Fruit fly (Drosophila melanogaster) whole organism, embryonic: Measurements from ENCODE around the gene CG17666.

Experiments used
- Adf1 ChIP-seq: fragments of 200-800 bp; sonication (Bioruptor generic); IDR thresholded peaks from 2 replicates; pipeline ENCODE4 v1.3.6; 2022; ENCODE audit warnings: missing biosample characterization, missing genetic modification characterization
- CG1024 ChIP-seq: fragments of 200-800 bp; sonication (Bioruptor generic); IDR thresholded peaks from 2 replicates; pipeline ENCODE4 v1.3.6; 2022; ENCODE audit warnings: missing biosample characterization, missing genetic modification characterization
- CG10543 ChIP-seq: fragments of 200-800 bp; sonication (Bioruptor generic); optimal IDR thresholded peaks from 3 replicates; lab custom pipeline; 2017; ENCODE audit warnings: missing biosample characterization, mild to moderate bottlenecking, missing genetic modification characterization, moderate library complexity
- CG11247 ChIP-seq: fragments of 200-800 bp; sonication (Bioruptor generic); IDR thresholded peaks from 2 replicates; pipeline ENCODE4 v1.3.6; 2022; ENCODE audit warnings: missing biosample characterization, missing genetic modification characterization
- CG11456 ChIP-seq: fragments of 200-800 bp; sonication (Bioruptor generic); IDR thresholded peaks from 3 replicates; pipeline ENCODE4 v1.3.6; 2022; ENCODE audit warnings: missing biosample characterization, missing genetic modification characterization
- CG1529 ChIP-seq: fragments of 200-800 bp; sonication (Bioruptor generic); optimal IDR thresholded peaks from 3 replicates; lab custom pipeline; 2018; ENCODE audit warnings: missing biosample characterization, missing genetic modification characterization
- CG1602 ChIP-seq: fragments of 200-800 bp; sonication (Bioruptor generic); optimal IDR thresholded peaks from 3 replicates; lab custom pipeline; 2016; ENCODE audit warnings: missing biosample characterization, missing genetic modification characterization
- CG1603 ChIP-seq: fragments of 200-800 bp; sonication (Bioruptor generic); optimal IDR thresholded peaks from 2 replicates; lab custom pipeline; 2019; ENCODE audit warnings: missing biosample characterization, mild to moderate bottlenecking, missing genetic modification characterization, moderate library complexity
- CG16813 ChIP-seq: fragments of 200-800 bp; sonication (Bioruptor generic); IDR thresholded peaks from 3 replicates; pipeline ENCODE4 v1.3.6; 2022; ENCODE audit warnings: missing biosample characterization, missing genetic modification characterization; ENCODE audit not compliant: partially characterized antibody
- CG16815 ChIP-seq: fragments of 200-800 bp; sonication (Bioruptor generic); optimal IDR thresholded peaks from 3 replicates; lab custom pipeline; 2017; ENCODE audit warnings: missing biosample characterization, mild to moderate bottlenecking, missing genetic modification characterization
- CG16863 ChIP-seq: fragments of 200-800 bp; sonication (Bioruptor generic); optimal IDR thresholded peaks from 3 replicates; lab custom pipeline; 2016; ENCODE audit warnings: missing biosample characterization, missing genetic modification characterization
- CG18011 ChIP-seq: fragments of 200-800 bp; sonication (Bioruptor generic); optimal IDR thresholded peaks from 2 replicates; lab custom pipeline; 2017; ENCODE audit warnings: missing biosample characterization, missing genetic modification characterization, mild to moderate bottlenecking, moderate library complexity, missing genotype
- CG2120 ChIP-seq: fragments of 200-800 bp; sonication (Bioruptor generic); optimal IDR thresholded peaks from 3 replicates; lab custom pipeline; 2016; ENCODE audit warnings: missing biosample characterization, missing genetic modification characterization
- CG31224 ChIP-seq: fragments of 200-800 bp; sonication (Bioruptor generic); IDR thresholded peaks from 2 replicates; pipeline ENCODE4 v1.3.6; 2022; ENCODE audit warnings: missing biosample characterization, missing genetic modification characterization
- CG42726 ChIP-seq: fragments of 200-800 bp; sonication (Bioruptor generic); IDR thresholded peaks from 2 replicates; pipeline ENCODE4 v1.3.6; 2022; ENCODE audit warnings: missing biosample characterization, missing genetic modification characterization; ENCODE audit not compliant: partially characterized antibody
- CG5953 ChIP-seq: fragments of 200-800 bp; sonication (Bioruptor generic); IDR thresholded peaks from 2 replicates; pipeline ENCODE4 v1.3.6; 2022; ENCODE audit warnings: missing biosample characterization, missing genetic modification characterization
- CG7271 ChIP-seq: fragments of 200-800 bp; sonication (Bioruptor generic); optimal IDR thresholded peaks from 2 replicates; lab custom pipeline; 2018; ENCODE audit warnings: missing biosample characterization, mild to moderate bottlenecking, missing genetic modification characterization, moderate library complexity
- CG7745 ChIP-seq: fragments of 200-800 bp; sonication (Bioruptor generic); optimal IDR thresholded peaks from 2 replicates; lab custom pipeline; 2018; ENCODE audit warnings: missing biosample characterization, mild to moderate bottlenecking, missing genetic modification characterization, moderate library complexity
- CG9876 ChIP-seq: fragments of 200-800 bp; sonication (Bioruptor generic); optimal IDR thresholded peaks from 2 replicates; lab custom pipeline; 2016; ENCODE audit warnings: missing biosample characterization, missing genetic modification characterization
- Chrac-16 ChIP-seq: fragments of 200-800 bp; sonication (Bioruptor generic); optimal IDR thresholded peaks from 3 replicates; lab custom pipeline; 2016; ENCODE audit warnings: missing biosample characterization, missing genetic modification characterization
- D ChIP-seq, 2 experiments: fragments of 200-800 bp in 1 of 2; fragments of >200 bp in 1 of 2; sonication (Bioruptor generic) in 1 of 2; optimal IDR thresholded peaks; 2 replicates in 1 of 2; 3 replicates in 1 of 2; lab custom pipeline; 2017; ENCODE audit warnings: mild to moderate bottlenecking in 1 of 2, missing biosample characterization in 1 of 2, missing genetic modification characterization in 1 of 2, missing genetic modification reagents in 1 of 2
- Ets97D ChIP-seq: fragments of 200-800 bp; sonication (Bioruptor generic); optimal IDR thresholded peaks from 3 replicates; lab custom pipeline; 2016; ENCODE audit warnings: missing biosample characterization, missing genetic modification characterization
- H2.0 ChIP-seq: fragments of 200-800 bp; sonication (Bioruptor generic); IDR thresholded peaks from 2 replicates; pipeline ENCODE4 v1.3.6; 2022; ENCODE audit warnings: missing biosample characterization, missing genetic modification characterization
- HLHmδ ChIP-seq: fragments of 200-800 bp; sonication (Bioruptor generic); optimal IDR thresholded peaks from 2 replicates; lab custom pipeline; 2018; ENCODE audit warnings: missing biosample characterization, mild to moderate bottlenecking, missing genetic modification characterization, moderate library complexity
- Lhr ChIP-seq: fragments of 200-800 bp; sonication (Bioruptor generic); optimal IDR thresholded peaks from 3 replicates; lab custom pipeline; 2017; ENCODE audit warnings: mild to moderate bottlenecking, missing biosample characterization, missing genetic modification reagents, missing genetic modification characterization
- Neu2 ChIP-seq: fragments of 200-800 bp; sonication (Bioruptor generic); optimal IDR thresholded peaks from 3 replicates; lab custom pipeline; 2016; ENCODE audit warnings: missing biosample characterization, missing genetic modification characterization, borderline replicate concordance
- Side ChIP-seq: fragments of 200-800 bp; sonication (Bioruptor generic); optimal IDR thresholded peaks from 2 replicates; lab custom pipeline; 2016; ENCODE audit warnings: missing biosample characterization, missing genetic modification characterization
- Sox100B ChIP-seq: fragments of 200-800 bp; sonication (Bioruptor generic); optimal IDR thresholded peaks from 3 replicates; lab custom pipeline; 2018; ENCODE audit warnings: missing biosample characterization, mild to moderate bottlenecking, missing genetic modification characterization
- Sry-δ ChIP-seq: fragments of 200-800 bp; sonication (Bioruptor generic); optimal IDR thresholded peaks from 2 replicates; lab custom pipeline; 2016; ENCODE audit warnings: missing biosample characterization, missing genetic modification characterization
- Vsx1 ChIP-seq: fragments of 200-800 bp; sonication (Bioruptor generic); optimal IDR thresholded peaks from 2 replicates; lab custom pipeline; 2017; ENCODE audit warnings: missing biosample characterization, mild to moderate bottlenecking, missing genetic modification characterization, missing genetic modification reagents
- bab2 ChIP-seq: fragments of 200-800 bp; sonication (Bioruptor generic); optimal IDR thresholded peaks from 2 replicates; lab custom pipeline; 2016; ENCODE audit warnings: missing biosample characterization, missing genetic modification characterization
- bcd ChIP-seq: fragments of 200-800 bp; sonication (Bioruptor generic); optimal IDR thresholded peaks from 2 replicates; lab custom pipeline; 2017; ENCODE audit warnings: missing biosample characterization, mild to moderate bottlenecking, missing genetic modification characterization
- ci ChIP-seq: fragments of 200-800 bp; sonication (Bioruptor generic); IDR thresholded peaks from 3 replicates; pipeline ENCODE4 v1.3.6; 2022; ENCODE audit warnings: missing biosample characterization, missing genetic modification characterization
- corto ChIP-seq: fragments of 200-800 bp; sonication (Bioruptor generic); optimal IDR thresholded peaks from 2 replicates; lab custom pipeline; 2016; ENCODE audit warnings: missing biosample characterization, mild to moderate bottlenecking, missing genetic modification characterization, moderate library complexity
- disco-r ChIP-seq: fragments of 200-800 bp; sonication (Bioruptor generic); optimal IDR thresholded peaks from 2 replicates; lab custom pipeline; 2016; ENCODE audit warnings: missing biosample characterization, missing genetic modification characterization
- dmrt11E ChIP-seq: fragments of 200-800 bp; sonication (Bioruptor generic); optimal IDR thresholded peaks from 3 replicates; lab custom pipeline; 2018; ENCODE audit warnings: missing biosample characterization, mild to moderate bottlenecking, missing genetic modification characterization, moderate library complexity
- en ChIP-seq: fragments of 200-800 bp; sonication (Bioruptor generic); optimal IDR thresholded peaks from 2 replicates; lab custom pipeline; 2016; ENCODE audit warnings: missing biosample characterization, missing genetic modification characterization
- eyg ChIP-seq: fragments of 200-800 bp; sonication (Bioruptor generic); optimal IDR thresholded peaks from 3 replicates; lab custom pipeline; 2016; ENCODE audit warnings: missing biosample characterization, missing genetic modification characterization
- gem ChIP-seq: fragments of 200-800 bp; sonication (Bioruptor generic); optimal IDR thresholded peaks from 2 replicates; lab custom pipeline; 2019; ENCODE audit warnings: missing biosample characterization, mild to moderate bottlenecking, missing genetic modification characterization, moderate library complexity
- grau ChIP-seq: fragments of 200-800 bp; optimal IDR thresholded peaks from 3 replicates; lab custom pipeline; 2019; ENCODE audit warnings: missing biosample characterization, mild to moderate bottlenecking, missing genetic modification characterization, moderate library complexity
- jing ChIP-seq: fragments of 200-800 bp; sonication (Bioruptor generic); optimal IDR thresholded peaks from 2 replicates; lab custom pipeline; 2018; ENCODE audit warnings: missing biosample characterization, mild to moderate bottlenecking, missing genetic modification characterization
- onecut ChIP-seq: fragments of 200-800 bp; sonication (Bioruptor generic); IDR thresholded peaks from 2 replicates; pipeline ENCODE4 v1.3.6; 2022; ENCODE audit warnings: missing biosample characterization, missing genetic modification characterization
- ro ChIP-seq: fragments of 200-800 bp; sonication (Bioruptor generic); IDR thresholded peaks from 2 replicates; pipeline ENCODE4 v1.3.6; 2022; ENCODE audit warnings: missing biosample characterization, missing genetic modification characterization
- scrt ChIP-seq: fragments of 200-800 bp; sonication (Bioruptor generic); optimal IDR thresholded peaks from 2 replicates; lab custom pipeline; 2018; ENCODE audit warnings: missing biosample characterization, mild to moderate bottlenecking, missing genetic modification characterization, moderate library complexity
- slou ChIP-seq: fragments of 200-800 bp; sonication (Bioruptor generic); optimal IDR thresholded peaks from 3 replicates; lab custom pipeline; 2016; ENCODE audit warnings: missing biosample characterization, missing genetic modification characterization
- stc ChIP-seq: fragments of 200-800 bp; sonication (Bioruptor generic); IDR thresholded peaks from 2 replicates; pipeline ENCODE4 v1.3.6; 2022; ENCODE audit warnings: missing biosample characterization, missing genetic modification characterization
- tll ChIP-seq, 2 experiments: fragments of 200-800 bp in 1 of 2; fragments of >200 bp in 1 of 2; sonication (Bioruptor generic) in 1 of 2; optimal IDR thresholded peaks; 2 replicates each; lab custom pipeline; 2017 to 2019; ENCODE audit warnings: missing biosample characterization in 2 of 2, missing genetic modification characterization in 2 of 2, mild to moderate bottlenecking in 1 of 2, moderate library complexity in 1 of 2

Gene CG17666

DNA sequence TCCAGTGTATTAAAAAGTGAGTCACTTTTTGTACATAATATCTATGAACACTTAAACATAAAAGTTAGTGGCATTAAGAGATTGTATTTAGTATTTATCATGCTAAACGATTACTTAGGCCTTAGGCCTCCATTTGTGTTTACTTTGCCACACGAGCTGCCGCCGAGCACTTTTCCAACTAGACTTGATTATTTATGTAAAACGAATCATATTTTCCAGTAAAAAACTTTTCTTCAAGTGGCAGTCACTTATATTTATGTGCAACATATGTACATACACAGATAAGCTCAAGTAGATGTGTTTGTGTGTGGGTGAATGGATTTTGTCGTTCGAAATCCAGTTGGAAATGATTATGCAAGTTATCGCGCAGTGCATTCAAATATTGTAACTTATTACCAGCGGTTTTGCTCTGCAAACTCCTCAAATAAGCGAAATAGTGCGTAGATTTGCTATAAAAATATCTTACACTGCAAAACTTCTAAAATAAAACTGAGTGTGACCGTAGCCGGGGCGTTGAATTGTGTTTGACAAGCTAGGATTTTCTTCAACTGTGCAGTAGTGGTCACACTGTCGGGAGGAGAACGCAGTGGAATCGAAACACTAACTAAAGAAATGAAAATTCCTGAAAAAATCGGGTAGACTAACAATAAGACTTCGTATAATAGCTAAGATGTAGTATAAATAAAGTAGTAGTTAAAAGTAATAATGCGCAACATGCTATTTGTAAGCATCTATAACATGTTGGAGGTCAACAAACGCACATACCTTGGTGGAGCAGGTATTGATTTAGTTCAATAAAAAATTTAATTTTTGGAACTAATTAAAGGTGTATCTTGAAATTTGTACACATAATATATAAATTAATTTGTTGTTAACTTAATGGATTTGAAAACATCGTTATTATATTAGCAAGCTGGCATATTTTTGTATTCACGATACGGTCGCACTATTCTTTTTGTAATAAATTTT, 31.3 kb upstream of the CG17666 start, which contains the start of the genes Klc and CG10984 (continued):
- peak; percentile 51 for TF ChIP-seq CG1603 (tag; lab: Kevin White, UChicago)
- TF ChIP-seq D (optimal IDR thresholded peaks at IDR 0.05; lab: Kevin White, UChicago): no peak
- TF ChIP-seq D (GFP tag; optimal IDR thresholded peaks at IDR 0.05; lab: Kevin White, UChicago): peak; percentile 18
- TF ChIP-seq gem (tag; lab: Kevin White, UChicago): peak; percentile 74
- no peak for TF ChIP-seq CG10543 (GFP tag; lab: Kevin White, UChicago)
- no peak for TF ChIP-seq CG7271 (tag; lab: Kevin White, UChicago)
- TF ChIP-seq dmrt11E: no peak
- TF ChIP-seq bcd (GFP tag; lab: Kevin White, UChicago): no peak
- TF ChIP-seq H2.0 (GFP tag; lab: Robert Waterston, UW): peak; percentile 67
- TF ChIP-seq CG31224 (GFP tag; lab: Robert Waterston, UW): no peak
- TF ChIP-seq grau (tag; lab: Kevin White, UChicago): peak; percentile 52
- TF ChIP-seq corto (GFP tag; lab: Kevin White, UChicago): peak; percentile 7
- TF ChIP-seq onecut (GFP tag; lab: Robert Waterston, UW): no peak
- TF ChIP-seq Side (GFP tag; lab: Kevin White, UChicago): peak; percentile 61
- TF ChIP-seq slou (GFP tag; lab: Kevin White, UChicago): no peak
- no peak for TF ChIP-seq jing (GFP tag; lab: Kevin White, UChicago)
- TF ChIP-seq CG1024 (GFP tag; lab: Robert Waterston, UW): peak; percentile 51; the same call in 1 of the 2 replicates
- TF ChIP-seq CG42726 (GFP tag; lab: Robert Waterston, UW): no peak
- TF ChIP-seq ro (GFP tag; lab: Robert Waterston, UW): no peak
- peak; percentile 68 for TF ChIP-seq bab2 (GFP tag; lab: Kevin White, UChicago)
- TF ChIP-seq Vsx1 (GFP tag; lab: Kevin White, UChicago): no peak
- TF ChIP-seq Chrac-16 (GFP tag; lab: Kevin White, UChicago): peak; percentile 58
- TF ChIP-seq CG11456 (GFP tag; lab: Robert Waterston, UW): no peak; the same call in 2 of the 3 replicates
- no peak for TF ChIP-seq ci
- TF ChIP-seq Adf1 (GFP tag; lab: Robert Waterston, UW): peak; percentile 52; the same call in 1 of the 2 replicates
- peak; percentile 39 for TF ChIP-seq CG1602
- peak; percentile 48 for TF ChIP-seq CG16863 (GFP tag; lab: Kevin White, UChicago)
- no peak for TF ChIP-seq Lhr (GFP tag; lab: Kevin White, UChicago)
- no peak for TF ChIP-seq scrt (GFP tag; lab: Kevin White, UChicago)
- peak; percentile 49 for TF ChIP-seq Sox100B
- TF ChIP-seq CG5953 (GFP tag; lab: Robert Waterston, UW): no peak
- TF ChIP-seq CG2120 (GFP tag; lab: Kevin White, UChicago): peak; percentile 76
- TF ChIP-seq Sry-δ (GFP tag; lab: Kevin White, UChicago): peak; percentile 44
- TF ChIP-seq CG18011: peak; percentile 36
- TF ChIP-seq CG9876 (GFP tag; lab: Kevin White, UChicago): no peak
- peak; percentile 36 for TF ChIP-seq en
- TF ChIP-seq tll (GFP tag; optimal IDR thresholded peaks at IDR 0.05; lab: Kevin White, UChicago): no peak
- TF ChIP-seq Neu2 (GFP tag; lab: Kevin White, UChicago): no peak
- TF ChIP-seq CG16813 (GFP tag; lab: Robert Waterston, UW): no peak
- no peak for TF ChIP-seq disco-r (GFP tag; lab: Kevin White, UChicago)
- TF ChIP-seq HLHmδ (GFP tag; lab: Kevin White, UChicago): no peak
- no peak for TF ChIP-seq CG1529 (GFP tag; lab: Kevin White, UChicago)
- TF ChIP-seq CG16815 (GFP tag; lab: Kevin White, UChicago): peak; percentile 18
- peak; percentile 58 for TF ChIP-seq eyg
- no peak for TF ChIP-seq CG7745
- TF ChIP-seq stc (GFP tag; lab: Robert Waterston, UW): peak; percentile 80; the same call in 1 of the 2 replicates
- TF ChIP-seq Ets97D (GFP tag; lab: Kevin White, UChicago): peak; percentile 14
- no peak; the same call in none of the 2 replicates for TF ChIP-seq CG11247
